Worm (Caenorhabditis elegans) whole organism, L3 larva: ENCODE results near the gene F11D11.12.

Source experiments
- R02D3.7 ChIP-seq: fragments of 150-350 bp; optimal IDR thresholded peaks from 2 replicates; lab custom pipeline; 2014; ENCODE audit warnings: missing biosample characterization, missing genetic modification characterization
- ZK546.5 ChIP-seq: sonication (generic microtip); optimal IDR thresholded peaks from 2 replicates; lab custom pipeline; 2017; ENCODE audit warnings: missing biosample characterization, missing genetic modification characterization
- aly-2 ChIP-seq: fragments of 150-350 bp; optimal IDR thresholded peaks from 2 replicates; lab custom pipeline; 2014; ENCODE audit warnings: missing biosample characterization, missing genetic modification characterization
- ceh-16 ChIP-seq: sonication (generic microtip); optimal IDR thresholded peaks from 2 replicates; lab custom pipeline; 2017; ENCODE audit warnings: missing biosample characterization, missing genetic modification characterization
- ceh-28 ChIP-seq: fragments of 150-350 bp; optimal IDR thresholded peaks from 2 replicates; lab custom pipeline; 2014; ENCODE audit warnings: missing biosample characterization, missing genetic modification reagents, missing genetic modification characterization
- ceh-82 ChIP-seq: fragments of 150-350 bp; optimal IDR thresholded peaks from 2 replicates; lab custom pipeline; 2014; ENCODE audit warnings: missing biosample characterization, missing genetic modification characterization
- ceh-9 ChIP-seq: sonication (generic microtip); optimal IDR thresholded peaks from 2 replicates; lab custom pipeline; 2018; ENCODE audit warnings: missing biosample characterization, missing genetic modification characterization
- egl-27 ChIP-seq: sonication (generic microtip); optimal IDR thresholded peaks from 4 replicates; lab custom pipeline; 2017; ENCODE audit warnings: missing biosample characterization, missing genetic modification reagents, missing genetic modification characterization
- egl-5 ChIP-seq: fragments of 150-350 bp; optimal IDR thresholded peaks from 2 replicates; lab custom pipeline; 2017; ENCODE audit warnings: missing biosample characterization, missing genetic modification reagents, missing genetic modification characterization, inconsistent platforms
- elt-1 ChIP-seq: fragments of 150-350 bp; optimal IDR thresholded peaks from 2 replicates; lab custom pipeline; 2014; ENCODE audit warnings: missing biosample characterization, missing genetic modification characterization
- elt-3 ChIP-seq, 3 experiments: fragments of 150-350 bp in 1 of 3; sonication (generic microtip) in 2 of 3; optimal IDR thresholded peaks; 2 replicates in 2 of 3; 4 replicates in 1 of 3; lab custom pipeline; 2014 to 2017; ENCODE audit warnings: missing biosample characterization in 3 of 3, missing genetic modification characterization in 3 of 3
- eor-1 ChIP-seq, 2 experiments: fragments of 150-350 bp; optimal IDR thresholded peaks; 2 replicates each; lab custom pipeline; 2014 to 2018; ENCODE audit warnings: missing biosample characterization in 2 of 2, missing genetic modification characterization in 2 of 2
- fkh-2 ChIP-seq: fragments of 150-350 bp; optimal IDR thresholded peaks from 2 replicates; lab custom pipeline; 2014; ENCODE audit warnings: missing biosample characterization, missing genetic modification reagents, missing genetic modification characterization
- fos-1 ChIP-seq: fragments of 150-350 bp; optimal IDR thresholded peaks from 2 replicates; lab custom pipeline; 2014; ENCODE audit warnings: missing biosample characterization, missing genetic modification characterization
- hmg-11 ChIP-seq: sonication (generic microtip); optimal IDR thresholded peaks from 2 replicates; lab custom pipeline; 2016; ENCODE audit warnings: missing genetic modification characterization, missing compliant biosample characterization
- jun-1 ChIP-seq: fragments of 150-350 bp; optimal IDR thresholded peaks from 2 replicates; lab custom pipeline; 2014; ENCODE audit warnings: missing biosample characterization, missing genetic modification reagents, missing genetic modification characterization
- lsy-12 ChIP-seq: sonication (generic microtip); optimal IDR thresholded peaks from 2 replicates; lab custom pipeline; 2016; ENCODE audit warnings: mild to moderate bottlenecking, missing genetic modification characterization, missing compliant biosample characterization
- mdl-1 ChIP-seq: fragments of 150-350 bp; optimal IDR thresholded peaks from 2 replicates; lab custom pipeline; 2014; ENCODE audit warnings: missing biosample characterization, missing genetic modification characterization
- mml-1 ChIP-seq: fragments of 150-350 bp; sonication (generic microtip); optimal IDR thresholded peaks from 3 replicates; lab custom pipeline; 2014; ENCODE audit warnings: missing biosample characterization, missing genetic modification characterization
- nfya-1 ChIP-seq: sonication (generic microtip); optimal IDR thresholded peaks from 2 replicates; lab custom pipeline; 2017; ENCODE audit warnings: missing genetic modification characterization, mild to moderate bottlenecking, missing compliant biosample characterization, antibody characterized with exemption, moderate library complexity; ENCODE audit not compliant: insufficient read depth
- nhr-11 ChIP-seq: fragments of 150-350 bp; optimal IDR thresholded peaks from 2 replicates; lab custom pipeline; 2014; ENCODE audit warnings: missing biosample characterization, missing genetic modification characterization
- nhr-23 ChIP-seq: fragments of 150-350 bp; optimal IDR thresholded peaks from 2 replicates; lab custom pipeline; 2014; ENCODE audit warnings: missing biosample characterization, missing genetic modification reagents, missing genetic modification characterization
- nhr-237 ChIP-seq: fragments of 150-350 bp; optimal IDR thresholded peaks from 2 replicates; lab custom pipeline; 2014; ENCODE audit warnings: missing biosample characterization, missing genetic modification characterization
- nhr-43 ChIP-seq: sonication (generic microtip); optimal IDR thresholded peaks from 2 replicates; lab custom pipeline; 2016; ENCODE audit warnings: mild to moderate bottlenecking, missing genetic modification characterization, missing compliant biosample characterization; ENCODE audit not compliant: poor library complexity, severe bottlenecking
- nhr-67 ChIP-seq: fragments of 150-350 bp; optimal IDR thresholded peaks from 2 replicates; lab custom pipeline; 2014; ENCODE audit warnings: missing biosample characterization, missing genetic modification characterization
- nhr-76 ChIP-seq: fragments of 150-350 bp; sonication (generic microtip); optimal IDR thresholded peaks from 5 replicates; lab custom pipeline; 2014; ENCODE audit warnings: missing biosample characterization, missing genetic modification characterization
- pha-4 ChIP-seq: fragments of 150-350 bp; optimal IDR thresholded peaks from 2 replicates; lab custom pipeline; 2014; ENCODE audit warnings: missing biosample characterization, missing genetic modification reagents, missing genetic modification characterization
- pqm-1 ChIP-seq: fragments of 150-350 bp; optimal IDR thresholded peaks from 2 replicates; lab custom pipeline; 2017; ENCODE audit warnings: missing biosample characterization, missing genetic modification characterization, inconsistent platforms
- sea-2 ChIP-seq: fragments of 150-350 bp; sonication (generic microtip); optimal IDR thresholded peaks from 4 replicates; lab custom pipeline; 2014; ENCODE audit warnings: missing biosample characterization, missing genetic modification reagents, missing genetic modification characterization
- skn-1 ChIP-seq: fragments of 150-350 bp; optimal IDR thresholded peaks from 2 replicates; lab custom pipeline; 2014; ENCODE audit warnings: missing biosample characterization, missing genetic modification characterization
- snpc-4 ChIP-seq: fragments of 150-350 bp; optimal IDR thresholded peaks from 2 replicates; lab custom pipeline; 2014; ENCODE audit warnings: missing biosample characterization, missing genetic modification characterization
- tbx-2 ChIP-seq: sonication (generic microtip); optimal IDR thresholded peaks from 2 replicates; lab custom pipeline; 2016; ENCODE audit warnings: mild to moderate bottlenecking, missing genetic modification characterization, missing compliant biosample characterization
- unc-39 ChIP-seq: sonication (generic microtip); optimal IDR thresholded peaks from 4 replicates; lab custom pipeline; 2017; ENCODE audit warnings: missing biosample characterization, missing genetic modification characterization
- unc-62 ChIP-seq: fragments of 150-350 bp; sonication (generic microtip); optimal IDR thresholded peaks from 4 replicates; lab custom pipeline; 2014; ENCODE audit warnings: missing biosample characterization, missing genetic modification reagents, missing genetic modification characterization
- zag-1 ChIP-seq: fragments of 150-350 bp; optimal IDR thresholded peaks from 2 replicates; lab custom pipeline; 2014; ENCODE audit warnings: missing biosample characterization, missing genetic modification characterization
- ztf-11 ChIP-seq: fragments of 150-350 bp; optimal IDR thresholded peaks from 2 replicates; lab custom pipeline; 2014; ENCODE audit warnings: missing biosample characterization, missing genetic modification characterization
- ztf-4 ChIP-seq: fragments of 150-350 bp; optimal IDR thresholded peaks from 2 replicates; lab custom pipeline; 2014; ENCODE audit warnings: missing biosample characterization, missing genetic modification characterization

F11D11.12 gene

ce11 chrV:18746937-18747660, 3.4 kb downstream of the F11D11.12 start, which contains the start of gene clec-251:
Gene clec-251, minus strand, starts transcription at chrV:18746987.
- TF ChIP-seq nhr-76 (tag; lab: Kevin White, UChicago) (no peak), mml-1 (no peak), ceh-82 (no peak), sea-2 (GFP tag; lab: Kevin White, UChicago) (no peak), ztf-11 (tag; lab: Kevin White, UChicago) (no peak)

- TF ChIP-seq fkh-2 (tag; lab: Kevin White, UChicago) (no peak), jun-1 (tag; lab: Kevin White, UChicago) (no peak), sea-2 (GFP tag; lab: Kevin White, UChicago) (no peak), ceh-16 (no peak), nfya-1 (no peak), ceh-28 (tag; lab: Kevin White, UChicago) (no peak), unc-39 (tag; lab: Kevin White, UChicago) (no peak), hmg-11 (no peak), pha-4 (tag; lab: Kevin White, UChicago) (no peak), skn-1 (no peak), tbx-2 (tag; lab: Kevin White, UChicago) (no peak), nhr-237 (tag; lab: Kevin White, UChicago) (no peak), R02D3.7 (no peak), lsy-12 (no peak), nhr-43 (tag; lab: Kevin White, UChicago) (no peak), mdl-1 (tag; lab: Kevin White, UChicago) (no peak)
These were observed 8.4 kb downstream of the F11D11.12 start, which contains the start of gene clec-250 for ce11 chrV:18742108-18742507. Gene clec-250, minus strand, starts transcription at chrV:18742208.

DNA sequence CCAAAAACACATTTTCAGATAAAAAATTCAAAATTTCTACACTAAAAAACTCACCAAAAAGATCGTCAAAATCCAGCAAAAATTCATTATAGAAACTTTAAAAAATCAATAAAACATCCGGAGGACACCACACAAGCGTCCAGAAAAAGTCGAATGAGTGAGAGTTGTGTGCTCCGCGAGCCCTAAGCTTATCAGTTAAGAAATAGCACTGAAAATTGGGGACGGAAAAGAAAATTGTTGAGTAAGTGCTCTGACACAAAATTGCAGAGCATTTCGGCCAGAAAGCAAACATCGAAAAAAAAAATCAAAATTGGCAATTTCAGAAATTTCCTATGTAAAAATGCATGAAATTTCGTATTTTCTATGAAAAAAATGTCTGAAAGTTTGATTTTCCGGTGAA, 12.8 kb downstream of the F11D11.12 start:
- TF ChIP-seq egl-27 = no peak
- TF ChIP-seq unc-62 = no peak
- no peak for TF ChIP-seq nhr-43 (tag; lab: Kevin White, UChicago)
- no peak for TF ChIP-seq eor-1 (tag; optimal IDR thresholded peaks at IDR 0.05; lab: Kevin White, UChicago)
- TF ChIP-seq mml-1 = no peak
- no peak for TF ChIP-seq nhr-11 (tag; lab: Kevin White, UChicago)
- no peak for TF ChIP-seq tbx-2 (tag; lab: Kevin White, UChicago)
- no peak for TF ChIP-seq fkh-2 (tag; lab: Kevin White, UChicago)
- TF ChIP-seq nhr-23 (tag; lab: Kevin White, UChicago) = no peak
- no peak for TF ChIP-seq fos-1 (tag; lab: Kevin White, UChicago)
- no peak for TF ChIP-seq egl-5 (tag; lab: Kevin White, UChicago)
- TF ChIP-seq ceh-9 = no peak
- no peak for TF ChIP-seq snpc-4 (tag; lab: Kevin White, UChicago)

DNA sequence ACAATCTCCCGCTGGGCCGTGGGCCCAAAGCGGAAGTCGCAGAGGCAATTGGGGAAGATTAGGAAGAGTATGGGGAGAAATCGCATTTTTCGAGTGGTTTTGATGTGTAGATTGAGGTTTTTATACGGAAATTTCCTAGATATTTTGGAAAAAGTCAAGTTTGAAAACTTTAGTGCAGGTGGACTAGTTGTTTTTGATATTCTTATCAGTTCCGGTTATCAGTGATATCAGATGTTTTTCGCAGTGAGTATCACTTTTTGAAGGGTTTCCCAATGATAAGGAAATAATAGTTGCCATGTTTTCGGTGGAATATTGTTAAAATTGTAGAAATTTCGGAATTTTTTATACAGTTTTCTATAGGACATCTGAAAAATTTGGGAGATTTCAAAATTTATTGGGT, 16.1 kb downstream of the F11D11.12 start, which contains the start of gene scl-20:
Gene scl-20, minus strand, starts transcription at position 101 of the 400 bp plus-strand sequence.
- TF ChIP-seq zag-1 (tag; lab: Kevin White, UChicago) = no peak
- TF ChIP-seq nhr-23 (tag; lab: Kevin White, UChicago) = no peak
- TF ChIP-seq nhr-11 (tag; lab: Kevin White, UChicago) = no peak
- TF ChIP-seq nhr-76 (tag; lab: Kevin White, UChicago) = no peak
- no peak for TF ChIP-seq lsy-12
- TF ChIP-seq elt-1 (tag; lab: Kevin White, UChicago) = no peak
- TF ChIP-seq egl-27 = no peak
- no peak for TF ChIP-seq elt-3 (tag; optimal IDR thresholded peaks at IDR 0.05; lab: Kevin White, UChicago)
- TF ChIP-seq unc-39 (tag; lab: Kevin White, UChicago) = no peak
- TF ChIP-seq aly-2 (tag; lab: Kevin White, UChicago) = no peak
- no peak for TF ChIP-seq ZK546.5 (tag; lab: Kevin White, UChicago)
- TF ChIP-seq pqm-1 = no peak
- no peak for TF ChIP-seq nhr-67 (tag; lab: Kevin White, UChicago)
- no peak for TF ChIP-seq eor-1 (tag; optimal IDR thresholded peaks at IDR 0.05; lab: Kevin White, UChicago)
- TF ChIP-seq ztf-4 (tag; lab: Kevin White, UChicago) = no peak
